Fruit fly (Drosophila melanogaster) Kc167 (cell line): ENCODE results near the gene Shc.

ENCODE experiments used
- Myc ChIP-seq: fragments of >200 bp; optimal IDR thresholded peaks from 2 replicates; lab custom pipeline; 2017; ENCODE audit warnings: missing external identifiers
- Sin3A ChIP-seq: fragments of >200 bp; optimal IDR thresholded peaks from 2 replicates; lab custom pipeline; 2018; ENCODE audit warnings: missing external identifiers
- h ChIP-seq: fragments of >200 bp; optimal IDR thresholded peaks from 3 replicates; lab custom pipeline; 2018; ENCODE audit warnings: missing external identifiers
- insv ChIP-seq: fragments of >200 bp; optimal IDR thresholded peaks from 3 replicates; lab custom pipeline; 2018; ENCODE audit warnings: missing external identifiers
- psq ChIP-seq: fragments of >200 bp; optimal IDR thresholded peaks from 2 replicates; lab custom pipeline; 2017; ENCODE audit warnings: missing external identifiers
- ttk ChIP-seq: sonication (Bioruptor generic); optimal IDR thresholded peaks from 2 replicates; lab custom pipeline; 2017; ENCODE audit warnings: missing external identifiers

Shc gene

DNA sequence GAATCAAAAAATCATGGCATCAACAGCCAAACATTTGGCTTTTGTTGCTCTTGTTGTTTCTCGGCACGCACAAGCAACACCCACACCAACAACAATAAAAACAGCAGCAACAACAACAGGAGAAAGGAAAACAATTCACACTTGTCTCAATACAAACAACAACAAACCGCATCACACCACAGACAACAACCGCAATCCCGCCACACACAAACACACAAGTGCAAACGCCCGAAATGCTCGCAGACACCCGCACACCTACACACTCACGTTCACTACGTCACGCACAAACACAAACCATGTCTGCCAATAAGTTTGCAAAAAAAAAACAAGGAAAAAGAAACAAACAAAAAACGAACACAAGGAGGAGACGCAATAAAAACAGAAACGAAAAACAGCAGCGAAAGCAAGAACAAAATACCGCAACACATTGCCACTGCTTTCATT, 41.0 kb downstream of the Shc start:
- TF ChIP-seq psq (lab: Kevin White, UChicago) (no peak), h (lab: Kevin White, UChicago) (no peak), insv (lab: Kevin White, UChicago) (no peak), Myc (lab: Kevin White, UChicago) (no peak), ttk (no peak), Sin3A (no peak)

DNA sequence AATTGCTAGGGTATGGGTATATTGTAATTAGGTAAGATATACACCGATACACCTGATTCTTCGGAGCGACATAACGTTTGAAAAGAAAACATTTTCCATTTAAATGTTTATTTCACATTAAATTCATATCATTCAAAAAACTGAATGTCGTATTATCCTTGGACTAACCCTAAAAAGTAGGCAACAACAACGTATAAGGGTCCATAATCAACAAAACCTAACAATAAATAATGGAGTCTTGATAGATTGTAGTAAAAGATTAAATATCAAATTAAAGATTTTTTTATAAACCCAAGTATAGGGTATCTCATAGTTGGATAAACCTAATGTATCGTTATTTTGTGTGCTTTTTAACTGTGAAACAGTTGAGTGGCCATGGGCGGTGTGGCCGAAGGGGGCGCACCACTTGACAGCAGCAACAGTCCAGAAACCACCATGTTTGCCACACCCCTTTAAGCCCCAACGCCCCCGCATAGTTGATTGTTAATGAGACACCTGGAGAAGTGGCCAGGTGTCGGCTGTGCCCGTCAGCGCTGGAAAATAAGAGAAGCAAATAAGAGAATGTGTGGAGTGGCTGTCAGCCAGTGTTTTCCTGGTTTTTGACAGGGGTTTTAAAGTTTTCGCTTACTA, 41.6 kb downstream of the Shc start:
- TF ChIP-seq h (lab: Kevin White, UChicago) (no peak), insv (lab: Kevin White, UChicago) (no peak), Myc (lab: Kevin White, UChicago) (no peak), ttk (no peak), psq (lab: Kevin White, UChicago) (no peak), Sin3A (no peak)

DNA sequence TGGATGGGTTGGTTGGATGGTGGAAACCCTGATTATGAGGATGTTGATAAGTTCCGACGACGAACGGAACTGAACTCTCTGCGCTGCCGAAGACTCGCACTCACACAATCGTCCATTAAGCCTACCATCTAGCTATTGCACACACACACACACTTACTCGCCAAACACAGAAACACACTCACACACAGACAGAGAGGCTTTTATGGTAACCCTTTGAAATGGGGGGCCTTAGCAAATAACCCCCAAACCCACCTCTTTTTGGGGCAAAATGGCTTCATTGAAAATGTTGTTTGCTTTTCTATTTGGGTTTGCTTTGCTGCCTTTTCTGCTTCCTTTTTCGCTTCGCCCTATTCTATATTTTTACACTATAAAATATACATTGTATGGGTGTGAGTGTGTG, 42.3 kb downstream of the Shc start:
- no peak for TF ChIP-seq psq (lab: Kevin White, UChicago)
- no peak for TF ChIP-seq Sin3A
- TF ChIP-seq insv (lab: Kevin White, UChicago) = no peak
- TF ChIP-seq ttk = no peak
- no peak for TF ChIP-seq Myc (lab: Kevin White, UChicago)
- TF ChIP-seq h (lab: Kevin White, UChicago) = no peak

DNA sequence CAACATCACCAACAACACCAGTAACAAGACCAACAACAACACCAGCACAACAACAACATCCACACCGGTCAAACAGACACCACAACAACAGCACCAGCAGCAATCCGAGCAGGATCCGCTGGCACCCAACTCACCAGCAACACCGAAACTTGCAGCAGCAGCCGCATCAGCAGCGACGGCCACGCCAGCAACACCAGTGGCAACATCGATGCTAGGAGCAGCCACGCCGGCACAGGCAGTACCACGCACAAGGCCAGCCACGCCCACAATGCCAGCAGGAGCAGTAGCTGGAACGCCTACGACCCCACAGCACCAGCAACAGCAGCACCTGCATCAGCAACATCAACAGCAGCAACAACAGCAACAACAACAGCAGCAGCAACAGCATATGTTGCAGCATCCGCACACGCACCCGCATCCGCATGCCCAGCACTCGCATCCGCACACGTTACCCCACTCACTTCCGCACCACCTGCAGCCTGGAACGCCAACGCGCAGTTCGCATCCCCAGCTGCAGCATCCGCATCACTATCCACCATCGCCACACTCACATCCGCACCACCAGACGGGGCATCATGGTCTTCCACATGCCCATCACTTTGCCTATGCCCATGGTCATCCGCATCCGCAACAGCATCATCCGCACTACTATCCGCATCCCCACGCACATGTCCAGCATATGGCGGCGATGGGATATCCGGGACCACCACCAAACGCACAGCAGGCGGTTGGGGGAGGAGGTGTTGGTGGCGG, 44.5 kb downstream of the Shc start:
- TF ChIP-seq ttk = no peak
- TF ChIP-seq insv (lab: Kevin White, UChicago) = no peak
- no peak for TF ChIP-seq Myc (lab: Kevin White, UChicago)
- no peak for TF ChIP-seq Sin3A
- TF ChIP-seq h (lab: Kevin White, UChicago) = no peak
- TF ChIP-seq psq (lab: Kevin White, UChicago) = no peak

DNA sequence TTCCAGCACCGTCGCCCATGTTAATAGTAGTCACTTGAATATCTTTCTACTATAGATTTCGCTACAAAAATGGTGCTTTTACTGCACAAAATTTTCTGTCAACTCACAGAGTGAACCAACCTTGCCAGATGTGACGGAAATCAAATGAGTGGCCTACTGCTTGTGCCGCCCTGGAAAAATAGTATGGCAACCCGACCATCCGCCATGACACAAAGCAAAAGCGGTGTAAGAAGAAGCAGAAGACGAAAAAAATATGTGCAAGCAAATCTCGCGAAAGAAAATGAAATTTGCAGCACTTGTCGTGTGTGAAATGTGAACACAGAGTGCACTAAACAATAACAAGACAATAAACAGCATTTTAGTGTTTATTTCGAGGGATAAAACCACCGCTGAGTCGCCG, 50.0 kb downstream of the Shc start, which contains the start of the genes Uch-L5 and Jarid2:
Gene Uch-L5 (minus strand): TSS at position 137 of the 400 bp plus-strand sequence.
Gene Jarid2 (plus strand): TSS at position 210 of the 400 bp plus-strand sequence.
- TF ChIP-seq insv (lab: Kevin White, UChicago) = no peak
- TF ChIP-seq Sin3A = no peak
- no peak for TF ChIP-seq ttk
- no peak for TF ChIP-seq psq (lab: Kevin White, UChicago)
- TF ChIP-seq h (lab: Kevin White, UChicago) = no peak
- TF ChIP-seq Myc (lab: Kevin White, UChicago) = no peak
